Worm (Caenorhabditis elegans): Measurements from ENCODE around the gene F14H3.3.
"Not testable (repeated sequence)": the region's sequence is repeated elsewhere in the genome, so short reads cannot be mapped to it uniquely, and the experiment has no call there.

F14H3.3 gene

DNA sequence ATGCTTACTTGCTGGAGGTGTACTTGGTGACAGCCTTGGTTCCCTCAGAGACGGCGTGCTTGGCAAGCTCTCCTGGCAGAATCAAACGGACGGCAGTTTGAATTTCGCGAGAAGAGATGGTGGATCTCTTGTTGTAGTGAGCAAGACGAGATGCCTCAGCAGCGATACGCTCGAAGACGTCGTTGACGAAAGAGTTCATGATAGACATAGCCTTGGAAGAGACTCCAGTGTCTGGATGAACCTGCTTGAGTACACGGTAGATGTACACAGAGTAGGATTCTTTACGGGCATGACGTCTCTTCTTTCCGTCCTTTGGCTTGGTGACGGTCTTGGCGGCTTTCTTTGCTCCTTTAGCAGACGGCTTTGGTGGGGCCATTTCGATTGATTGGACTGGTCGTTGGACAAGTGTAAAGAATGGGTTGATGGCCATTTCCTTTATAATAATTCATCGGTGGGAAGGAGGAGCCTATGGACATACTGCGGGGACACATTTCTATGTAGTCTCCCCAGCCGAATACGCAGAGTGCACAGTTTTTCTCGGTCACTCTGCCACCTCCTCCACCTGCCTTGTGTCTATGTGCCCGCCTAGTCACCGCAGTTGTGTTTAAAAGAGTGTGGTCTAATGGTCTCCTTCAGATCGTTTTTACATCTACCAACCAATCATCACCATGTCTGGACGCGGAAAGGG is 13.0 kb downstream of the F14H3.3 start, which contains the start of the genes his-4 and his-3 (continued):
- TF ChIP-seq spr-1 (tag; optimal IDR thresholded peaks at IDR 0.05) = peak; percentile 40
- peak; percentile 74 for TF ChIP-seq hlh-11 (tag; optimal IDR thresholded peaks at IDR 0.05)
- not testable (repeated sequence) for TF ChIP-seq daf-16 (GFP tag; optimal IDR thresholded peaks at IDR 0.05)
- TF ChIP-seq daf-16 (tag; optimal IDR thresholded peaks at IDR 0.05) = peak; percentile 73
- TF ChIP-seq dve-1 (tag; optimal IDR thresholded peaks at IDR 0.05; ENCODE audit: insufficient read depth) = peak; percentile 98
- TF ChIP-seq nhr-6 (tag; optimal IDR thresholded peaks at IDR 0.05) = peak; percentile 5

DNA sequence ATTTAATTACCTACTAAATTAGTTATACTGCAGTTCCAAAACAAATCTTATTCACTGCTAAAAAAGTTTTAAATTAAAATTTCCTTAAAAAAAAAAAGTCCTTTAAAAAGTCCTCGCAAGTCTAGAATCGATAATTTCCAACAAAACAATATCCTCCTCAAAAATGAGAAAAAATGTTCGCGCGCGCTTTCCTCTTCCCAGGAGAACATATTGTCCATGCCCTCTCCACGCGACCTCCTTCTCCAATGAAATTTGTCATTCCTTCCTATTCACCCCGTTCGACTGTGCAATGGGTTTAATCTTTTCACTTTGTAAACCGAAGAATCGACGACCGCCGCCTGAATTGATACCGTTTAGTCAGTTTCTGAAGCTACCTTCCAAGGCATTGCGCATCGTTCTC is 17.1 kb downstream of the F14H3.3 start, which contains the start of gene T10C6.10:
TSS of gene T10C6.10 (plus strand) at position 248 of the 400 bp plus-strand sequence.
- TF ChIP-seq jun-1 (tag; optimal IDR thresholded peaks at IDR 0.05) = no peak
- no peak for TF ChIP-seq ceh-62 (tag; optimal IDR thresholded peaks at IDR 0.05)
- no peak for TF ChIP-seq nhr-25 (tag; optimal IDR thresholded peaks at IDR 0.05; ENCODE audit: borderline replicate concordance, insufficient read depth)
- no peak for TF ChIP-seq T26A8.4 (GFP tag; IDR thresholded peaks at IDR 0.05)
- TF ChIP-seq nhr-10 (tag; optimal IDR thresholded peaks at IDR 0.05) = no peak
- TF ChIP-seq F26F4.8 (GFP tag; conservative IDR thresholded peaks at IDR 0.05) = no peak
- no peak for TF ChIP-seq php-3 (GFP tag; IDR thresholded peaks at IDR 0.05)
- no peak for TF ChIP-seq ama-1 (optimal IDR thresholded peaks at IDR 0.05)

DNA sequence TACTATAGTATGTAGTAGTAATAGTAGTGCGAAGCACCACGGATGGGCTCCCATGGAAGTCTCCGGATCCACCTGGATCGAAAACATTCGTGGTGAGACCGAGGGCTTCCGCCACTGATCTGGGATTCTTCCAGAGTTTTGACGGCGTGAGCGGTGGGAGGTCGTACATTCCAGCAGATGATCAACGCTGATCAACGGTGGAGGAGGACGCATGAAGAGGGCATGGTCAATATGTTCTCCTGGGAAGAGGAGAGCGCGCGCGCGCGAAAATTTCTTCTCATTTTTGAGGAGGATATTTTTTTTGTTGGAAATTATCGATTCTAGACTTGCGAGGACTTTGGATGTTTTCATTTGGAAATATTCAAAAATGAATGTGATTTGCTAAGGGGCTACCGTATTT is 19.8 kb downstream of the F14H3.3 start:
- TF ChIP-seq set-16 (GFP tag; IDR thresholded peaks at IDR 0.05) (peak; percentile 54), F44E2.7 (GFP tag; IDR thresholded peaks at IDR 0.05) (no peak)

DNA sequence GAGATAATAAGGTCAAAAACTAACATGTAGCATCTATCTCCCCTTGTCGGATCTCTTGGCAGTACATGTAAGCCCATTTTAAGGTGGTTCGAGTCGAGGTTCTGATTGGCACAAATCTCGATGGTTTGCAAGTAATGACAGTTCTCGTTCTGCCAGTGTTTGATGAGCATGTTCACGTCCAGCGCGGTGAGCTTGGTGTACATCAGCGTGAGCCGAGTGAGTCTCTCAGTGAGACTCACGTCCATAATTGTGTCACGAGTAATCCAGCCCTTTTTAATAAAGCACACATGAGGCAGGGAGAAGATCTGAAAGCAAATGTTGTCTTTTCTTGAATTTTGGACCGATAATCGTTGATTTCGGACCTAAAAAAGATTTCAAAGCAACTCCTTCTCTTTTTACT is 20.5 kb downstream of the F14H3.3 start, which contains the start of gene T10C6.16:
TSS of gene T10C6.16 (minus strand) at position 245 of the 400 bp plus-strand sequence.
- no peak for TF ChIP-seq php-3 (GFP tag; IDR thresholded peaks at IDR 0.05)
- TF ChIP-seq nhr-237 (tag; optimal IDR thresholded peaks at IDR 0.05) = no peak
- TF ChIP-seq jun-1 (tag; optimal IDR thresholded peaks at IDR 0.05) = no peak
- 0 out of 2 replicates have a peak, but pooled peaks have one; percentile 8 for TF ChIP-seq snpc-1.2 (GFP tag; IDR thresholded peaks at IDR 0.05)
- peak in 1 of 2 experiments; percentile 97 for TF ChIP-seq unc-62 (GFP tag; optimal IDR thresholded peaks at IDR 0.05 in 1 of 2)
- TF ChIP-seq unc-62 (tag; optimal IDR thresholded peaks at IDR 0.05) = no peak
- no peak for TF ChIP-seq vab-7 (GFP tag; IDR thresholded peaks at IDR 0.05)
- TF ChIP-seq aha-1 (tag) = peak; percentile 79

DNA sequence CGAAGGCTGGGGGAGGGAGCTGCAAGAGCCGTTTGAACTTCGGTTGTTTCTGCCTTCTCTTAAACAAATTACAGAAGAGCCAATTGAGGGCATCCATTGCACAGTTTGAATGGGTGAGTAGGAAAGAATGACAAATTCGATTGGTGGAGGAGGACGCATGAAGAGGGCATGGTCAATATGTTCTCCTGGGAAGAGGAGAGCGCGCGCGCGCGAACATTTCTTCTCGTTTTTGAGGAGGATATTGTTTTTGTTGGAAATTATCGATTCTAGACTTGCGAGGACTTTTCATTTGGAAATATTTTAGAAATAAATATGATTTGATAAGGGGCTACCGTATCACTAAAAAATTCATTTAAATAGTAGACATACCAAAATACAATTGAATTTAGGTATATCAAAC is 21.7 kb downstream of the F14H3.3 start, which contains the start of gene T10C6.7:
TSS of gene T10C6.7 (minus strand) at position 143 of the 400 bp plus-strand sequence.
- TF ChIP-seq egl-43 (GFP tag; IDR thresholded peaks at IDR 0.05) (no peak), tra-1 (GFP tag; IDR thresholded peaks at IDR 0.05) (no peak), dmd-9 (GFP tag; IDR thresholded peaks at IDR 0.05) (no peak), skn-1 (tag; optimal IDR thresholded peaks at IDR 0.05) (no peak), mxl-3 (GFP tag; optimal IDR thresholded peaks at IDR 0.05) (no peak), madf-9 (GFP tag; conservative IDR thresholded peaks at IDR 0.05) (no peak), ceh-44 (GFP tag; IDR thresholded peaks at IDR 0.05) (no peak), saeg-2 (GFP tag; IDR thresholded peaks at IDR 0.05) (no peak), dpl-1 (GFP tag; optimal IDR thresholded peaks at IDR 0.05) (no peak), arid-1 (GFP tag; conservative IDR thresholded peaks at IDR 0.05) (no peak), ztf-11 (tag; optimal IDR thresholded peaks at IDR 0.05) (no peak), fkh-10 (GFP tag; optimal IDR thresholded peaks at IDR 0.05) (no peak), ama-1 (optimal IDR thresholded peaks at IDR 0.05) (no peak), snpc-1.2 (GFP tag; IDR thresholded peaks at IDR 0.05) (no peak)
